Worm (Caenorhabditis elegans): ENCODE measurements around the gene brc-1.

The brc-1 gene

DNA sequence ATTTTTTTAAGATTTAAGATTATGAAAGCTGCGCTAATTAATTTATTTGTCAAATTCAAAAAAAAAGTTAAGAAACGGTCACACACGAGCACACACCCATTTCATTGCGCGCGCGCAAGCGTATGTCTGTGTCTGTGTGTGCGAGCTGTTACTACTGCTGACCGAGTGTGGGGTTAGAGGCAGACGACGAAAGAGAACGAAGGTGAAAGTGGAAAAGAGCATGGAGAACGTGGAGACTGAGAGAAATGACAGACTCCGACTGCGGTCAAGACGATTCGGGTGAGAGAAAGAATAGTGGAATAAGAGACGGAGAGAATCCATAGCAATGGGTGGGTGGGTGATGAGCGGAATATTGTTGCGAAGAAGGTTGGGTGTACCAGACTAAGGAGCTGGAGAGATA lies 42.6 kb downstream of the brc-1 start (continued):
- TF ChIP-seq mdt-29 (GFP tag; IDR thresholded peaks at IDR 0.05): no peak
- no peak for TF ChIP-seq nhr-42 (GFP tag; IDR thresholded peaks at IDR 0.05)
- TF ChIP-seq hmg-1.1 (GFP tag; IDR thresholded peaks at IDR 0.05): peak; percentile 86
- no peak for TF ChIP-seq ztf-11 (tag; optimal IDR thresholded peaks at IDR 0.05)
- TF ChIP-seq ZK337.2 (GFP tag; IDR thresholded peaks at IDR 0.05): no peak
- TF ChIP-seq nhr-41 (GFP tag; IDR thresholded peaks at IDR 0.05): peak; percentile 50; the same call in 1 of the 2 replicates
- TF ChIP-seq lir-3 (tag; optimal IDR thresholded peaks at IDR 0.05): no peak

DNA sequence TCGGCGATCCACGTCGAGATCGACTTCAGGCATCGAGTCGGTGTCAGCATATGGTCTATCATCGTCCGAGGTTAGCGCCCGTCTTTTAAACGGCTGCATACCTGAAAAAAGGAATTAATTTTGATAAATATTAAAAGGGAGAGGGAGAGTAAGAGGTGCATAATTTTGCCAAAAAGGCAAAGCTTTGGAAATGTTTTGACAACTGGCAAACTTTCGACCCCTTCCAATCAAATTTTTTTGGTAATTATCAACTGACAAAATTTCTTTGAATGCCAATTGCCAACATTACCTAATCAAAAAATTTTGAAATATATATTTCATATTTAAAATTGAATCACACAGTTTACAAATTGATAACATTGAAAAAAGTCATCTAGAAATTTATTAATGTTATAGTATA lies 43.2 kb downstream of the brc-1 start, which contains the start of gene dpy-27:
Gene dpy-27 (minus strand): TSS at position 101 of the 400 bp plus-strand sequence.
- TF ChIP-seq daf-8 (GFP tag; IDR thresholded peaks at IDR 0.05): no peak
- no peak for TF ChIP-seq ctbp-1 (GFP tag; IDR thresholded peaks at IDR 0.05)
- TF ChIP-seq dmd-9 (GFP tag; IDR thresholded peaks at IDR 0.05): no peak
- no peak for TF ChIP-seq mdt-29 (GFP tag; IDR thresholded peaks at IDR 0.05)
- no peak for TF ChIP-seq daf-16 (GFP tag; optimal IDR thresholded peaks at IDR 0.05)
- TF ChIP-seq daf-16 (tag; optimal IDR thresholded peaks at IDR 0.05): no peak
- no peak for TF ChIP-seq madf-5 (GFP tag; IDR thresholded peaks at IDR 0.05)
- TF ChIP-seq lin-15B (tag; optimal IDR thresholded peaks at IDR 0.05): no peak
- TF ChIP-seq ces-1 (GFP tag; optimal IDR thresholded peaks at IDR 0.05): no peak
- TF ChIP-seq nhr-6 (tag; optimal IDR thresholded peaks at IDR 0.05): no peak
- TF ChIP-seq nhr-111 (GFP tag; optimal IDR thresholded peaks at IDR 0.05): no peak
- no peak for TF ChIP-seq aly-2 (tag; optimal IDR thresholded peaks at IDR 0.05)
- no peak for TF ChIP-seq hlh-30 (tag; optimal IDR thresholded peaks at IDR 0.05; ENCODE audit: insufficient read depth)
- no peak for TF ChIP-seq daf-19 (GFP tag; conservative IDR thresholded peaks at IDR 0.05)
- TF ChIP-seq unc-39 (tag; optimal IDR thresholded peaks at IDR 0.05): no peak
- TF ChIP-seq zip-11 (GFP tag; IDR thresholded peaks at IDR 0.05): no peak
- TF ChIP-seq Y48G9A.11 (GFP tag; IDR thresholded peaks at IDR 0.05): no peak
- TF ChIP-seq zag-1 (tag; optimal IDR thresholded peaks at IDR 0.05): no peak
- no peak for TF ChIP-seq fos-1 (tag; optimal IDR thresholded peaks at IDR 0.05)
- TF ChIP-seq T26A8.4 (GFP tag; IDR thresholded peaks at IDR 0.05): no peak
- no peak for TF ChIP-seq unc-130 (GFP tag; optimal IDR thresholded peaks at IDR 0.05)

DNA sequence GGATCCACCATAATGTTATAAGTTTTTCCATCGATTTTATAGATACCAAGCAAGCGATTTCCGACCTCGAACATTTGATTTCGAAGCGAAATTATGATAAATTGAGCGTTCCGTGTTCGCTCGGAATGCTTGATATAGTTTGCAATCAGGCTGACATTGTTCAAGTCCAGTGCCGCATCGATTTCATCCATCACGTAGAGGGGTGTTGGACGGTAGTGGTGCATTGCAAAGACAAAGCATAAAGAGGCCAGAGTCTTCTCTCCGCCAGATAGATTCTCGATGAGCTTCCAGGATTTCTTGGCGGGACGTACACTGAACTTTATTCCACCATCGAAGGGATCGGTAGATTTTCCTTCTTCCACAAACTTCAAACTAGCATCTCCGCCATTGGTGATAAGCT lies 48.3 kb downstream of the brc-1 start:
- TF ChIP-seq unc-62 (GFP tag; optimal IDR thresholded peaks at IDR 0.05 in 1 of 2) (peak in 1 of 2 experiments; percentile 94), unc-62 (tag; optimal IDR thresholded peaks at IDR 0.05) (no peak), mxl-3 (GFP tag; optimal IDR thresholded peaks at IDR 0.05) (no peak)

DNA sequence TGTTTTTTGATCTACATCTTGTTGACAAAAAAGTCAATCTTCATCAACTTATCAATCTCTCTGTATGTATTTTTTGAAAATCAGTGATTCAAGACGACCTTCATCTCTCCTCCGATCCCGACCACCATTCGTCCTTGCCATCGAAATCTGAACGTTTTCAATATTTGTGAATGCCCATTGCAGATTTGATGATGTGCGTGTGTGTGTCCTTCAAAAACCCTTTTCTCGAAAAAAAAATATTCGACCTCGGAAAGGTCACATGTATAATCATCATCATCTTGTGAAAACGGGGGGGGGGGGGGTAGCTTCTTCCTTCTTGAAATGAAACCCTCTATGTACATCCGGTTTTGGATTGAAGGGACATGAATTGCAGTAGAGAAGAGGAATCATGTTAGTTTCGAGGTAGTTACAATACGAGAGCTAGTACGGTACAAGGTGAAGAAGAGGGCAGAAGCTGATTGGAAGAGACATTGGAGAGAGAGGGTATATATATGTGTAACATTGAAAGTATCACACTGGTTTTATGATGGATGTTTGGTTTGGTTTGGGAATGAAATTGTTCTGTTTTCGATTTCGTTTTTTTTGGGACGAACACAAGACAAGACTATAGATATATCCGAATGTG lies 50.3 kb downstream of the brc-1 start:
- peak; percentile 53 for TF ChIP-seq hlh-30 (tag; optimal IDR thresholded peaks at IDR 0.05; ENCODE audit: insufficient read depth)
- TF ChIP-seq nhr-28 (tag; optimal IDR thresholded peaks at IDR 0.05): peak; percentile 20
- peak; percentile 69 for TF ChIP-seq aha-1 (tag)
- TF ChIP-seq nhr-102 (tag; optimal IDR thresholded peaks at IDR 0.05): no peak
- no peak for TF ChIP-seq ceh-20 (GFP tag; IDR thresholded peaks at IDR 0.05)
- TF ChIP-seq nhr-25 (tag; optimal IDR thresholded peaks at IDR 0.05; ENCODE audit: borderline replicate concordance, insufficient read depth): peak; percentile 69
- TF ChIP-seq F10B5.3 (tag; optimal IDR thresholded peaks at IDR 0.05): no peak
- no peak for TF ChIP-seq skn-1 (tag; optimal IDR thresholded peaks at IDR 0.05)
- TF ChIP-seq mes-2 (tag; optimal IDR thresholded peaks at IDR 0.05; ENCODE audit: poor library complexity, severe bottlenecking): peak; percentile 11
- TF ChIP-seq lin-13 (GFP tag; optimal IDR thresholded peaks at IDR 0.05): no peak
- no peak for TF ChIP-seq lin-29 (GFP tag; IDR thresholded peaks at IDR 0.05)
- no peak for TF ChIP-seq attf-4 (tag; optimal IDR thresholded peaks at IDR 0.05)
